Worm (Caenorhabditis elegans): Measurements from ENCODE around the gene skr-12.
A peak's percentile ranks its signal among the peaks of the same experiment; 100 is the strongest.

The skr-12 gene

ce11 chrIV:17193491-17193890, 26.4 kb downstream of the skr-12 start:
- no peak for TF ChIP-seq jun-1 (tag; optimal IDR thresholded peaks at IDR 0.05)
- TF ChIP-seq mdl-1 (tag; optimal IDR thresholded peaks at IDR 0.05): no peak
- TF ChIP-seq nhr-23 (tag; optimal IDR thresholded peaks at IDR 0.05): no peak
- TF ChIP-seq egl-5 (tag; optimal IDR thresholded peaks at IDR 0.05): no peak
- TF ChIP-seq egl-27 (tag; optimal IDR thresholded peaks at IDR 0.05): no peak
- TF ChIP-seq ztf-4 (tag; optimal IDR thresholded peaks at IDR 0.05): no peak
- no peak for TF ChIP-seq unc-62 (GFP tag; optimal IDR thresholded peaks at IDR 0.05)
- no peak for TF ChIP-seq ZK546.5 (tag; optimal IDR thresholded peaks at IDR 0.05)
- TF ChIP-seq pqm-1 (tag; optimal IDR thresholded peaks at IDR 0.05): no peak
- TF ChIP-seq aly-2 (tag; optimal IDR thresholded peaks at IDR 0.05): no peak

ce11 chrIV:17199706-17200105, 32.6 kb downstream of the skr-12 start:
- TF ChIP-seq nhr-43 (tag; optimal IDR thresholded peaks at IDR 0.05; ENCODE audit: poor library complexity, severe bottlenecking) (no peak), nhr-25 (tag; optimal IDR thresholded peaks at IDR 0.05) (no peak), ZK546.5 (tag; optimal IDR thresholded peaks at IDR 0.05) (no peak), fkh-2 (tag; optimal IDR thresholded peaks at IDR 0.05) (no peak), fos-1 (tag; optimal IDR thresholded peaks at IDR 0.05) (no peak), nhr-67 (tag; optimal IDR thresholded peaks at IDR 0.05) (no peak), egl-27 (tag; optimal IDR thresholded peaks at IDR 0.05) (no peak), fkh-10 (GFP tag; optimal IDR thresholded peaks at IDR 0.05) (no peak), elt-2 (tag; optimal IDR thresholded peaks at IDR 0.05) (no peak), unc-62 (GFP tag; optimal IDR thresholded peaks at IDR 0.05) (no peak), nfya-1 (tag; optimal IDR thresholded peaks at IDR 0.05; ENCODE audit: insufficient read depth) (no peak), pha-4 (tag; optimal IDR thresholded peaks at IDR 0.05) (no peak), egl-5 (tag; optimal IDR thresholded peaks at IDR 0.05) (no peak), skn-1 (tag; optimal IDR thresholded peaks at IDR 0.05) (no peak)

ce11 chrIV:17206745-17207144, 39.7 kb downstream of the skr-12 start, which contains the start of gene cnnm-1:
Gene cnnm-1 (minus strand): TSS chrIV:17206845.
- no peak for TF ChIP-seq pqm-1 (tag; optimal IDR thresholded peaks at IDR 0.05)
- TF ChIP-seq ceh-16 (tag; optimal IDR thresholded peaks at IDR 0.05): no peak
- TF ChIP-seq elt-3 (tag; optimal IDR thresholded peaks at IDR 0.05): no peak
- TF ChIP-seq ceh-9 (tag; optimal IDR thresholded peaks at IDR 0.05): no peak
- no peak for TF ChIP-seq daf-12 (tag; optimal IDR thresholded peaks at IDR 0.05)
- TF ChIP-seq nhr-67 (tag; optimal IDR thresholded peaks at IDR 0.05): no peak
- TF ChIP-seq ZK546.5 (tag; optimal IDR thresholded peaks at IDR 0.05): no peak
- no peak for TF ChIP-seq nhr-12 (tag; optimal IDR thresholded peaks at IDR 0.05)
- no peak for TF ChIP-seq nhr-23 (tag; optimal IDR thresholded peaks at IDR 0.05)
- TF ChIP-seq egl-5 (tag; optimal IDR thresholded peaks at IDR 0.05): no peak
- TF ChIP-seq mdl-1 (tag; optimal IDR thresholded peaks at IDR 0.05): no peak

- TF ChIP-seq mdl-1 (tag; optimal IDR thresholded peaks at IDR 0.05) (no peak), pqm-1 (tag; optimal IDR thresholded peaks at IDR 0.05) (peak; percentile 34), mml-1 (tag; optimal IDR thresholded peaks at IDR 0.05) (no peak), skn-1 (tag; optimal IDR thresholded peaks at IDR 0.05) (no peak), nhr-77 (tag; optimal IDR thresholded peaks at IDR 0.05) (no peak), pha-4 (tag; optimal IDR thresholded peaks at IDR 0.05) (peak; percentile 56)
Observed at ce11 chrIV:17207864-17208263, 40.8 kb downstream of the skr-12 start.

- no peak for TF ChIP-seq pha-4 (tag; optimal IDR thresholded peaks at IDR 0.05)
- TF ChIP-seq ceh-16 (tag; optimal IDR thresholded peaks at IDR 0.05): no peak
- TF ChIP-seq nhr-12 (tag; optimal IDR thresholded peaks at IDR 0.05): no peak
- TF ChIP-seq unc-39 (tag; optimal IDR thresholded peaks at IDR 0.05): no peak
Observed at ce11 chrIV:17209309-17209708, 42.2 kb downstream of the skr-12 start.

- TF ChIP-seq eor-1 (tag; optimal IDR thresholded peaks at IDR 0.05): no peak
- TF ChIP-seq hmg-11 (tag; optimal IDR thresholded peaks at IDR 0.05): peak; percentile 39
Observed at ce11 chrIV:17210754-17211153, 43.7 kb downstream of the skr-12 start.

ce11 chrIV:17215070-17215469, 48.0 kb downstream of the skr-12 start:
- no peak for TF ChIP-seq jun-1 (tag; optimal IDR thresholded peaks at IDR 0.05)
- TF ChIP-seq egl-5 (tag; optimal IDR thresholded peaks at IDR 0.05): no peak
- no peak for TF ChIP-seq ztf-11 (tag; optimal IDR thresholded peaks at IDR 0.05)
- peak; percentile 50 for TF ChIP-seq nfya-1 (tag; optimal IDR thresholded peaks at IDR 0.05; ENCODE audit: insufficient read depth)
- no peak for TF ChIP-seq unc-62 (GFP tag; optimal IDR thresholded peaks at IDR 0.05)
- TF ChIP-seq tbx-2 (tag; optimal IDR thresholded peaks at IDR 0.05): no peak
- no peak for TF ChIP-seq snpc-4 (tag; optimal IDR thresholded peaks at IDR 0.05)
- TF ChIP-seq ZK546.5 (tag; optimal IDR thresholded peaks at IDR 0.05): no peak
- no peak for TF ChIP-seq egl-27 (tag; optimal IDR thresholded peaks at IDR 0.05)
- peak; percentile 64 for TF ChIP-seq hmg-11 (tag; optimal IDR thresholded peaks at IDR 0.05)
- TF ChIP-seq daf-12 (tag; optimal IDR thresholded peaks at IDR 0.05): no peak
- TF ChIP-seq mdl-1 (tag; optimal IDR thresholded peaks at IDR 0.05): no peak
- no peak for TF ChIP-seq nhr-77 (tag; optimal IDR thresholded peaks at IDR 0.05)
- no peak for TF ChIP-seq nhr-67 (tag; optimal IDR thresholded peaks at IDR 0.05)
- TF ChIP-seq nhr-25 (tag; optimal IDR thresholded peaks at IDR 0.05): no peak
- no peak for TF ChIP-seq sea-2 (GFP tag; optimal IDR thresholded peaks at IDR 0.05)
- TF ChIP-seq nhr-11 (tag; optimal IDR thresholded peaks at IDR 0.05): no peak

All from whole organism, L3 larva.